Fruit fly (Drosophila melanogaster) whole organism, larva: ENCODE measurements around the gene eIF1A.

Experiments used
- noc ChIP-seq: fragments of 200-800 bp; sonication (Bioruptor generic); optimal IDR thresholded peaks from 3 replicates; lab custom pipeline; 2019; ENCODE audit warnings: missing biosample characterization, mild to moderate bottlenecking, missing genetic modification characterization, moderate library complexity

Gene eIF1A

DNA sequence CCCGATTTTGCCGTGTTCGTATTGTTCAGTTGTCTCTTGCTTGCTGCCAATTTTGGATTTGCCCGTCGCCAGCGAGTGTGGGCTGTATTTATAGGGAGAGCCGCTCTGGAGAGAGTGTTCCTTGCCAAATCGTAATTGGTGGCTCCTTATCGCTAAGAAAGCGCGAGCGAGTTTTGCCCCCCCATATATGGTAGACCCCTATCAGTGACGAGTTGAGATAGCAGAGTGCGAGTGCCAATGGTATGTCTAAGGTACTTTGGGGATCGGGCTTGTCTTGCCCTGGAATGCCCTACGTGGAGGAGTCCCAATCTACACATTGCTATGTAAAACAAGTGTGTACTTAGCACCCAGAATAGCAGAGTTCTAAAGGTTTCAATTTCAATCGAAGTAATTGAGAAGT is 5.0 kb downstream of the eIF1A start, which contains the start of gene CG7142:
Gene CG7142 (minus strand): TSS at position 29 of the 400 bp plus-strand sequence.
- peak; percentile 3 for TF ChIP-seq noc (tag; lab: Kevin White, UChicago)

- TF ChIP-seq noc (tag; lab: Kevin White, UChicago) = no peak
Measured at dm6 chr3R:18280133-18280532, 5.7 kb downstream of the eIF1A start.

DNA sequence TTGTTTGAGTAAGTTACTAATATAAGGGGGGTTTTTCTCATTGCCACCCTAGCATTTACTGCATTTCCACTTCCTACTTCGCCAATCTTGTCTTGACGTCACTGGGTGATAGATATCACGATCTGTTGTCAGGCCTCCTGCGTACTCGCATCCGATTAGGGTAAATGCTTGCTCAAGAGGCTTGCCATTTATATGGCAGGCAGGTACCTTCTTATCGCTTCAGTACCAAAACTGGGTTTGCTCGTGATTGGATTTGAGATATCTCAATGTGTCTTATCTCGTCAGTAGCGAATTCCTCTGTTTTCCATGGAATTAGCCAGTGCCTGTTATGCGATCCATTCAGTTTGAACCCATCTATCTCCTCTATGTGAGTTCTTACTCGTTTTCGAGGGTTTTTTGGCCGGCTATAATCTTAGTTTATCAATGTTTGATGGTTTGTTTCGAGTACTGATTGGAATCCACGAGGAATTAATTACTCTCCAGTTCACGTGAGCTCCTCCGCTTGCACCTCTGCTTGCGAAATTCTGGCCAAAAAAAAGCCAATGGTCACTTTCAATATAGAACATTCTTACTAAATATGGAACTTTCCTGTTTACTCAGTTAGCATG is 6.5 kb downstream of the eIF1A start:
- TF ChIP-seq noc (tag; lab: Kevin White, UChicago) = no peak

dm6 chr3R:18283441-18283840 is 9.0 kb downstream of the eIF1A start, which contains the start of the genes CG14312 and CG8064:
CG14312 (minus strand) TSS chr3R:18283528.
CG8064 (plus strand) TSS chr3R:18283660.
- no peak for TF ChIP-seq noc (tag; lab: Kevin White, UChicago)

dm6 chr3R:18288677-18289076 is 14.2 kb downstream of the eIF1A start, which contains the start of gene CG7131:
CG7131 (minus strand) TSS chr3R:18288777.
- TF ChIP-seq noc (tag; lab: Kevin White, UChicago) = no peak

DNA sequence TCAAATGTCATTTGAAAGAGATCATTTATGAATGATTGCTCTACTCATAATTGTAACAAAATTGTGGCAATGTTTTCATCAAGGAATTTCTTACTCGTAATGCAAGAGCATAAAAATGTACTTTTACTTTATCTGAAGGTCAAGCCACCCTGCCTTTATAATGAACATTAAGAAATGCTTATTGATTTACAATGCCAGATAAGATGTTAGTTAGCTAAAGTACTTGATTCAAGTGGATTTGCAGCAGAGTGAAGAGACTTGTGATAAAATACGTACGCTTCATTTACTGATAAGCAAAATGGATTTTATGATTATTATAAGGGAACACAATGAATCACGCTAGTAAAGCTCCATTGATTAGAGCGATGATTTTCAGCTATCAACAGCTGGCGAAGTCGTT is 17.4 kb downstream of the eIF1A start:
- peak; percentile 62 for TF ChIP-seq noc (tag; lab: Kevin White, UChicago)

dm6 chr3R:18292371-18292770 is 17.9 kb downstream of the eIF1A start:
- TF ChIP-seq noc (tag; lab: Kevin White, UChicago) = no peak

DNA sequence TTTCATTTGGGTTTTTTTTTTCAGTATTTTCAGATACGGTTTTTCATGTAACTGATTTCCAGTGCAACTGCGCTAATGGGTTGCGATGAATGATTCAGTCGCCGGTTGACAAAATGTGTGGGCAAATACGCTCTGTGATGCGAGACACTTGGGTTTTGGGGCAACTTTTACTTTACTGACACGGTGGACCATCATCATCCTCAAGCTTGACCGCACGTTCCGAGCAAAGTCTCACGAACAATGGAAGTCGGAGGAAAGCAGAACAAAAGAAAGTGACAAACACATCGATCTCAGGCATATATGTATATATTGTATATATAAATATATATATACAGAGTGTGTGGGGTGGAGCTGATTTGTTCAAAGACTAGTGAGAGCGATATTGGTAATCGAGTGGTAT is 20.0 kb downstream of the eIF1A start:
- no peak for TF ChIP-seq noc (tag; lab: Kevin White, UChicago)

DNA sequence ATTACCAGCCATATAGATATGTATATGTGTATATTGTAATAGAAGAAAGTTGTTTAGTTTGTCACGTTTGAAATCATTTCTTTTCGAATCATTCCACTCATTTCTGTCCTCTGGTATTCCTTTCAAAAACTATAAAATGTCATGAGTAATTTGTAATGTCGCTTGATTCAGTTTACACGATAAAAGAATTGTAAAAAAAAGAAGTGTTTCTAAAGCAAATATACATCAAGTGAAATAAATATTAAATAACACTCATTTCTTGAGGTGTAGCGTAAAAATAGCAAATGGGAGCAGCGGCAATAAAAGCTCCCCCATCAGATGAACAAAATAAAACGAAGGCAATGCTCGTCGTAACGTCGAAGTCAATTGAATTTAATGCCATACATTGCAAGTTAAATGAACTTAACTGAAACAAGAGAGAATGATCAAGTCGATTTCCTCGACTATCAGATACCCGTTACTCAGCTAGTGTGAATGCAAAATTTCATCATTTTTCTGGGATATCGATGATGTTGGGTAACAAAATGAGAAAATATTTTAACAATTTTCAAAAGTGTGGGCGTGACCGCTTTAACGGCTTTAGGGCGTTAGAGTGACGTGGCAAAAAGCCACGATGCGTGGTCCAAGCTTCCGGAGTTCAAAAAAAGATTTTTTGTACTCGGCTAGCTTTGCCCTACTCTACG is 20.9 kb downstream of the eIF1A start:
- TF ChIP-seq noc (tag; lab: Kevin White, UChicago) = no peak

dm6 chr3R:18296084-18296483 is 21.6 kb downstream of the eIF1A start:
- no peak for TF ChIP-seq noc (tag; lab: Kevin White, UChicago)

DNA sequence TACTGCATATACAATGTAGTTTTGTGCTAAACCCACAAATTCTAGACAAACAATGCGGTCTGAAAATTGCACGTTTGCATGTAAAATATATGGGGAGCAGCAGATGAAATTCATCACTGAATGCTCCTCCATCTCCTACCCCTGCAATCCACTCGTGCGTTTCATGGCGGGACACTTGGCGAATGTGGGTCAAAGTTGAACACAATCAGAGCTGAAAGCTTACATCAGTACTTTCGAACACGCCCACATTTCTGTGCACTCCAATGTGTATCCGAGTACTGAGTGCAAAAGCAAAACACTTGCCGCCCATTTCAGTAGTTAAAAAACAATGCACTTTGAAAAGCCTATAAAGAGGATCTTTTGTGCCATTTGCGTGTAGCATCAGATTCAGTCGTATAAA is 22.3 kb downstream of the eIF1A start:
- TF ChIP-seq noc (tag; lab: Kevin White, UChicago) = no peak

DNA sequence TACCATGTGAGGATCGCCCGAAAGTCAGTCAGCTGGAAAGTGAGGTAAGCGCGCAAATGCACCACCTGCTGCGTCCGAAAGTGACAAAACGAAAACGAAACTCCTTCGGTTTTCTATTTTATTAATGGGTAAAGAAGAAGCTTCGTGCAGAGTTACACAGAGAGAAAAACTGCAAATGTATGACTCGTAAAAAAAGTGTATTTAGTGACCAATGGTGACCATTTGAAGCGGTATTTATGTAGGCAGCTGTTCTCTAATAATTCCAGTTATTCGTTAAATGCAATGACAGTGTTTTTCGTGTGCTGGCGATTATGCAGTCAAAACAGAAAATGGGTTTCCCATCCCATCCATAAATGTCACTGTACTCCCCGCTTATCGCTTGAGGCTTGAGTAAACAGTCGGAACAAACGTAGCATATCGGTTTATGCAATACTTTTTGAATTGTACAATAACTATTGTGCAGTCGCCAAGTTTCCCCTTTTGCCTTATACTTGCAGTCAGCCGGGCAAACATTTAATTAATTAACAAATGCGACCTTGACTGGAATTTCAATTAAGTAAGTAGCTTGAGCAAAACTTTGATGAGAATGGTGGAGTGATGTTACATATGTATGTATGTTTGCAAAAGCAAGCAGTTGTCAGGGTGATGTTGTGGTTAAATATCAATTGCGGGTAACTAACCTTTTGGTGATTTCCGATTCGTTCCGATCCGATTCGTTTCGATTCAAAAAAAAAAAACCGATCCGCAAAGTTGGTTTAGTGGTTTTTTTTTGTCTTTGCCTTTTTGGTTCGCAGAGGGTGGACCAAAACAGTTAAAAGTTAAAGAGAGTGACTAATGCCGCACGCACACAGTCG is 23.2 kb downstream of the eIF1A start:
- TF ChIP-seq noc (tag; lab: Kevin White, UChicago) = no peak

- peak; percentile 30 for TF ChIP-seq noc (tag; lab: Kevin White, UChicago)
Measured at dm6 chr3R:18298298-18298899, 23.9 kb downstream of the eIF1A start.

dm6 chr3R:18298900-18299321 is 24.4 kb downstream of the eIF1A start, which contains the start of gene Dlc90F:
Dlc90F (plus strand) TSS chr3R:18299229.
- peak; percentile 6 for TF ChIP-seq noc (tag; lab: Kevin White, UChicago)

- no peak for TF ChIP-seq noc (tag; lab: Kevin White, UChicago)
Measured at dm6 chr3R:18301569-18301968, 27.1 kb downstream of the eIF1A start, which contains the start of gene Polr1E. Polr1E (minus strand) TSS chr3R:18301728.
